Worm (Caenorhabditis elegans): ENCODE data around the gene cest-2.3.

ce11 chrV:14185438-14185837, 2.7 kb upstream of the cest-2.3 start, which contains the start of the genes trm-1 and ints-2:
- TF ChIP-seq lsy-2 (tag; optimal IDR thresholded peaks at IDR 0.05) (peak; percentile 67 to 84), ets-5 (GFP tag; IDR thresholded peaks at IDR 0.05) (no peak), swsn-7 (tag; optimal IDR thresholded peaks at IDR 0.05) (peak; percentile 71), mdl-1 (tag; optimal IDR thresholded peaks at IDR 0.05) (peak in 1 of 2 experiments; percentile 28), lin-39 (tag; optimal IDR thresholded peaks at IDR 0.05) (peak; percentile 33), rnt-1 (tag; optimal IDR thresholded peaks at IDR 0.05) (peak; percentile 89), pag-3 (tag; optimal IDR thresholded peaks at IDR 0.05; ENCODE audit: borderline replicate concordance, insufficient read depth) (no peak), nhr-77 (tag; optimal IDR thresholded peaks at IDR 0.05) (peak; percentile 33), lin-13 (GFP tag; optimal IDR thresholded peaks at IDR 0.05) (peak; percentile 41), nhr-28 (tag; optimal IDR thresholded peaks at IDR 0.05) (no peak), tlp-1 (tag; optimal IDR thresholded peaks at IDR 0.05) (no peak), pqm-1 (tag; optimal IDR thresholded peaks at IDR 0.05) (no peak)
